Worm (Caenorhabditis elegans) whole organism, L3 larva: ENCODE data around the gene ZK563.2.

Experiments
- ZK546.5 ChIP-seq: sonication (generic microtip); optimal IDR thresholded peaks from 2 replicates; lab custom pipeline; 2017; ENCODE audit warnings: missing biosample characterization, missing genetic modification characterization
- aly-2 ChIP-seq: fragments of 150-350 bp; optimal IDR thresholded peaks from 2 replicates; lab custom pipeline; 2014; ENCODE audit warnings: missing biosample characterization, missing genetic modification characterization
- ceh-82 ChIP-seq: fragments of 150-350 bp; optimal IDR thresholded peaks from 2 replicates; lab custom pipeline; 2014; ENCODE audit warnings: missing biosample characterization, missing genetic modification characterization
- lin-15B ChIP-seq: fragments of 150-350 bp; optimal IDR thresholded peaks from 2 replicates; lab custom pipeline; 2014; ENCODE audit warnings: missing biosample characterization, missing genetic modification characterization
- nhr-11 ChIP-seq: fragments of 150-350 bp; optimal IDR thresholded peaks from 2 replicates; lab custom pipeline; 2014; ENCODE audit warnings: missing biosample characterization, missing genetic modification characterization
- nhr-25 ChIP-seq: sonication (generic microtip); optimal IDR thresholded peaks from 2 replicates; lab custom pipeline; 2017; ENCODE audit warnings: missing biosample characterization, missing genetic modification characterization
- nhr-28 ChIP-seq: fragments of 150-350 bp; optimal IDR thresholded peaks from 2 replicates; lab custom pipeline; 2014; ENCODE audit warnings: missing biosample characterization, missing genetic modification characterization
- nhr-76 ChIP-seq: fragments of 150-350 bp; sonication (generic microtip); optimal IDR thresholded peaks from 5 replicates; lab custom pipeline; 2014; ENCODE audit warnings: missing biosample characterization, missing genetic modification characterization
- skn-1 ChIP-seq: fragments of 150-350 bp; optimal IDR thresholded peaks from 2 replicates; lab custom pipeline; 2014; ENCODE audit warnings: missing biosample characterization, missing genetic modification characterization
- snpc-4 ChIP-seq: fragments of 150-350 bp; optimal IDR thresholded peaks from 2 replicates; lab custom pipeline; 2014; ENCODE audit warnings: missing biosample characterization, missing genetic modification characterization
- tbx-2 ChIP-seq: sonication (generic microtip); optimal IDR thresholded peaks from 2 replicates; lab custom pipeline; 2016; ENCODE audit warnings: mild to moderate bottlenecking, missing genetic modification characterization, missing compliant biosample characterization
- unc-62 ChIP-seq: fragments of 150-350 bp; sonication (generic microtip); optimal IDR thresholded peaks from 4 replicates; lab custom pipeline; 2014; ENCODE audit warnings: missing biosample characterization, missing genetic modification reagents, missing genetic modification characterization

ce11 chrX:3403195-3403594, 34.4 kb downstream of the ZK563.2 start, which contains the start of gene vit-5:
- TF ChIP-seq nhr-76 (tag; lab: Kevin White, UChicago) (no peak), lin-15B (tag; lab: Kevin White, UChicago) (no peak), nhr-11 (no peak), unc-62 (GFP tag; lab: Kevin White, UChicago) (no peak), nhr-25 (tag; lab: Kevin White, UChicago) (no peak), aly-2 (tag; lab: Kevin White, UChicago) (no peak), tbx-2 (tag; lab: Kevin White, UChicago) (no peak), nhr-28 (tag; lab: Kevin White, UChicago) (no peak), ZK546.5 (tag; lab: Kevin White, UChicago) (no peak), skn-1 (tag; lab: Kevin White, UChicago) (no peak), snpc-4 (no peak), ceh-82 (tag; lab: Kevin White, UChicago) (no peak)
